Worm (Caenorhabditis elegans) whole organism, midembryonic: Measurements from ENCODE around the gene lips-2.

Experiments
- T22C8.4 ChIP-seq: fragments of 200-800 bp; sonication (Bioruptor generic); IDR thresholded peaks from 2 replicates; pipeline ENCODE4 v1.3.6; 2022; ENCODE audit warnings: missing genetic modification characterization, missing compliant biosample characterization
- flt-1 ChIP-seq: fragments of 200-800 bp; sonication (Bioruptor generic); IDR thresholded peaks from 2 replicates; pipeline ENCODE4 v1.3.6; 2022; ENCODE audit warnings: missing genetic modification characterization, missing compliant biosample characterization
- klf-2 ChIP-seq: fragments of 200-800 bp; sonication (Bioruptor generic); conservative IDR thresholded peaks from 2 replicates; pipeline ENCODE4 v1.3.6; 2022; ENCODE audit warnings: missing genetic modification reagents, missing genetic modification characterization, missing compliant biosample characterization
- ref-1 ChIP-seq: fragments of 200-800 bp; sonication (Bioruptor generic); conservative IDR thresholded peaks from 2 replicates; pipeline ENCODE4 v1.3.6; 2022; ENCODE audit warnings: missing genetic modification reagents, missing genetic modification characterization, missing compliant biosample characterization
- ztf-23 ChIP-seq: fragments of 200-800 bp; sonication (Bioruptor generic); IDR thresholded peaks from 2 replicates; pipeline ENCODE4 v1.3.6; 2022; ENCODE audit warnings: missing genetic modification reagents, missing genetic modification characterization, missing compliant biosample characterization
- ztf-29 ChIP-seq: fragments of 200-800 bp; sonication (Bioruptor generic); IDR thresholded peaks from 2 replicates; pipeline ENCODE4 v1.3.6; 2022; ENCODE audit warnings: missing genetic modification reagents, missing genetic modification characterization, missing compliant biosample characterization

DNA sequence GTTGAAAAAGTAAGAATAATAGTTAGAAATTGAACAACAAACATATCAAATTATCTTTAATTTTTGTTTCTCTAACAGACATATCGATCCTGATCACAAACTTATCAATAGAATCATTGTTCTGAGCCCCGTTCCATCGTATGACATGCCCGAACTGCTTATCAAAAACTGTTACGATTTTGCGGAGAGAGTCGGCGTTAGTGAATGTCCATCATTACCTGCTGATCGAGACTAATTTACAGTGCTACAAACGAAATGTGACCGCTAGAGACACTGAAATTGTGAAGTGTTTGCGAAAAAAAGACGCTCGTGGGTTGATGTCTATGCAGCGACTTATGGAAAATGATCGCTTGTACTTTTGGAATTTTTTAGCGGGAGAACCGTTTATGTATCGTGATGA lies 42.7 kb upstream of the lips-2 start:
- no peak for TF ChIP-seq ref-1
- no peak for TF ChIP-seq flt-1 (GFP tag; lab: Robert Waterston, UW)
- no peak for TF ChIP-seq T22C8.4 (GFP tag; lab: Robert Waterston, UW)
- TF ChIP-seq klf-2 (GFP tag; lab: Robert Waterston, UW) = no peak
- TF ChIP-seq ztf-29 = no peak
- TF ChIP-seq ztf-23 (GFP tag; lab: Robert Waterston, UW) = no peak
